Worm (Caenorhabditis elegans) whole organism, midembryonic: ENCODE results near the gene ZK1086.3.

Experiments
- flt-1 ChIP-seq: fragments of 200-800 bp; sonication (Bioruptor generic); IDR thresholded peaks from 2 replicates; pipeline ENCODE4 v1.3.6; 2022; ENCODE audit warnings: missing genetic modification characterization, missing compliant biosample characterization
- med-1 ChIP-seq: sonication (generic microtip); optimal IDR thresholded peaks from 2 replicates; lab custom pipeline; 2017; ENCODE audit warnings: missing genetic modification characterization, mild to moderate bottlenecking, missing compliant biosample characterization, antibody characterized with exemption, missing genetic modification reagents; ENCODE audit not compliant: insufficient read depth
- ref-1 ChIP-seq: fragments of 200-800 bp; sonication (Bioruptor generic); conservative IDR thresholded peaks from 2 replicates; pipeline ENCODE4 v1.3.6; 2022; ENCODE audit warnings: missing genetic modification reagents, missing genetic modification characterization, missing compliant biosample characterization
- tab-1 ChIP-seq: fragments of 200-800 bp; sonication (Bioruptor generic); IDR thresholded peaks from 2 replicates; pipeline ENCODE4 v1.3.6; 2022; ENCODE audit warnings: missing genetic modification characterization, missing compliant biosample characterization
- ztf-23 ChIP-seq: fragments of 200-800 bp; sonication (Bioruptor generic); IDR thresholded peaks from 2 replicates; pipeline ENCODE4 v1.3.6; 2022; ENCODE audit warnings: missing genetic modification reagents, missing genetic modification characterization, missing compliant biosample characterization
- ztf-29 ChIP-seq: fragments of 200-800 bp; sonication (Bioruptor generic); IDR thresholded peaks from 2 replicates; pipeline ENCODE4 v1.3.6; 2022; ENCODE audit warnings: missing genetic modification reagents, missing genetic modification characterization, missing compliant biosample characterization

DNA sequence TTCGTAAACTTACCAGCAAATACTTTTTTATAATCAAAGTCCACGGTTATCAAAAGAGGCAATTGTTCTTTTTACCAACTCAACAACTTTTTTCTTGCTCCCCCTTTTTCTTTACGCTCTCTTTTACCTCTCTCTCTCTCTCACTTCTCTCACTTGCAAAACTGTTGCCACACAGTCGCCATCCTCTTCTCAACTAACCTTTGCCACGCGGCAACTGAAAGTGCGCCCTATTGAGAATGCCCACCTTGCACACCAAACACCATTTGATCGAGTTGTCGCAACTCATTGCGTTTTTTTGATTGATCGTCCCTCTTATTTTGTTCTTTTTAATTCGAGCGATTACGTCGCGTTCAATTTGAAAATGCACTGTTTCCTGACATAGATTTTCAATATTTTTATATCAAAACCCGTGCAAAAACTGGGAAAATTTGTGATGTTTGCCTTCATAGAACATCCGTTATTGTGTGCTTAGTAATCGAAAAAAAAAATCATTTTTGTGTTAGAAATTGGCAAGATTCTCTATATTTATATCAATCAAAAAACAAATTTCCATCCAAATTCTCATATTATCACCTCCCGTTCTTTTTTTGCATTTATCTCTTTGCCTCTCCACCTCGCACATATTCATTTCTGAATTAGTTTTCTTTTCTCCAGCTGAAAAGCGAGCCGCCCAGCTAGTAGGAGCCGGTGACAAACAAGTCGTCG lies 43.8 kb upstream of the ZK1086.3 start, which contains the start of gene nhr-71:
- TF ChIP-seq ref-1 (no peak), flt-1 (GFP tag; lab: Robert Waterston, UW) (no peak), ztf-23 (GFP tag; lab: Robert Waterston, UW) (no peak), med-1 (GFP tag; lab: Kevin White, UChicago) (no peak), ztf-29 (GFP tag; lab: Robert Waterston, UW) (no peak), tab-1 (no peak)
